Worm (Caenorhabditis elegans) whole organism, L4/young adult: ENCODE data around the gene C04G2.5.

Experiments
- W03F9.2 ChIP-seq: fragments of 150-350 bp; optimal IDR thresholded peaks from 2 replicates; lab custom pipeline; 2014; ENCODE audit warnings: missing biosample characterization, missing genetic modification characterization
- dao-5 ChIP-seq: sonication (generic microtip); optimal IDR thresholded peaks from 2 replicates; lab custom pipeline; 2016; ENCODE audit warnings: missing genotype, missing genetic modification characterization, moderate library complexity, missing compliant biosample characterization
- him-1 ChIP-seq: sonication (generic microtip); optimal IDR thresholded peaks from 2 replicates; lab custom pipeline; 2016; ENCODE audit warnings: missing genotype, missing genetic modification reagents, missing genetic modification characterization, missing compliant biosample characterization

- TF ChIP-seq him-1 (tag; lab: Kevin White, UChicago) (no peak), dao-5 (tag; lab: Kevin White, UChicago) (no peak), W03F9.2 (no peak)
These were observed 21.7 kb upstream of the C04G2.5 start for ce11 chrIV:10116765-10117164.
